Worm (Caenorhabditis elegans) whole organism, L2 larva: ENCODE data around the gene C45B11.6.
A peak's percentile ranks its signal among the peaks of the same experiment; 100 is the strongest.

Experiments
- C34F6.9 ChIP-seq: fragments of 150-350 bp; optimal IDR thresholded peaks from 2 replicates; lab custom pipeline; 2014; ENCODE audit warnings: missing biosample characterization, missing genetic modification characterization
- F13H6.1 ChIP-seq: sonication (generic microtip); optimal IDR thresholded peaks from 2 replicates; lab custom pipeline; 2016; ENCODE audit warnings: missing genetic modification characterization, missing compliant biosample characterization
- R02D3.7 ChIP-seq: fragments of 150-350 bp; optimal IDR thresholded peaks from 2 replicates; lab custom pipeline; 2014; ENCODE audit warnings: missing biosample characterization, missing genetic modification characterization
- Y55F3AM.14 ChIP-seq: fragments of 200-800 bp; sonication (Bioruptor generic); optimal IDR thresholded peaks from 2 replicates; lab custom pipeline; 2018; ENCODE audit warnings: mild to moderate bottlenecking, missing genetic modification characterization, missing compliant biosample characterization
- ZK546.5 ChIP-seq: sonication (generic microtip); optimal IDR thresholded peaks from 2 replicates; lab custom pipeline; 2017; ENCODE audit warnings: missing biosample characterization, missing genetic modification characterization
- alr-1 ChIP-seq: fragments of 150-350 bp; optimal IDR thresholded peaks from 2 replicates; lab custom pipeline; 2014; ENCODE audit warnings: missing biosample characterization, missing genetic modification characterization
- aly-2 ChIP-seq: fragments of 150-350 bp; optimal IDR thresholded peaks from 2 replicates; lab custom pipeline; 2014; ENCODE audit warnings: missing biosample characterization, missing genetic modification characterization
- ama-1 ChIP-seq: fragments of 150-350 bp; optimal IDR thresholded peaks from 2 replicates; lab custom pipeline; 2018; ENCODE audit warnings: inconsistent platforms
- blmp-1 ChIP-seq: sonication (generic microtip); optimal IDR thresholded peaks from 2 replicates; lab custom pipeline; 2017; ENCODE audit warnings: missing genetic modification characterization, mild to moderate bottlenecking, missing compliant biosample characterization, antibody characterized with exemption, moderate library complexity; ENCODE audit not compliant: insufficient read depth
- ceh-16 ChIP-seq: fragments of 150-350 bp; optimal IDR thresholded peaks from 2 replicates; lab custom pipeline; 2014; ENCODE audit warnings: missing biosample characterization, missing genetic modification characterization
- ceh-82 ChIP-seq: fragments of 150-350 bp; optimal IDR thresholded peaks from 2 replicates; lab custom pipeline; 2014; ENCODE audit warnings: missing biosample characterization, missing genetic modification characterization
- crh-2 ChIP-seq: sonication (generic microtip); optimal IDR thresholded peaks from 2 replicates; lab custom pipeline; 2017; ENCODE audit warnings: missing biosample characterization, missing genetic modification characterization
- dmd-4 ChIP-seq: sonication (generic microtip); optimal IDR thresholded peaks from 2 replicates; lab custom pipeline; 2017; ENCODE audit warnings: missing biosample characterization, missing genetic modification characterization
- elt-3 ChIP-seq: sonication (generic microtip); optimal IDR thresholded peaks from 2 replicates; lab custom pipeline; 2017; ENCODE audit warnings: missing biosample characterization, missing genetic modification characterization
- fos-1 ChIP-seq: fragments of 150-350 bp; optimal IDR thresholded peaks from 2 replicates; lab custom pipeline; 2014; ENCODE audit warnings: missing biosample characterization, missing genetic modification characterization
- gmeb-1 ChIP-seq: fragments of 150-350 bp; optimal IDR thresholded peaks from 2 replicates; lab custom pipeline; 2014; ENCODE audit warnings: missing biosample characterization, missing genetic modification characterization
- lin-11 ChIP-seq: fragments of 150-350 bp; sonication (generic microtip); optimal IDR thresholded peaks from 2 replicates; lab custom pipeline; 2014; ENCODE audit warnings: missing biosample characterization, missing genetic modification characterization, inconsistent platforms, mixed read lengths
- lin-13 ChIP-seq: fragments of 150-350 bp; optimal IDR thresholded peaks from 2 replicates; lab custom pipeline; 2014; ENCODE audit warnings: missing biosample characterization, missing genetic modification reagents, missing genetic modification characterization
- lin-39 ChIP-seq: fragments of 150-350 bp; optimal IDR thresholded peaks from 2 replicates; lab custom pipeline; 2014; ENCODE audit warnings: missing biosample characterization, missing genetic modification reagents, missing genetic modification characterization
- lsy-2 ChIP-seq, 2 experiments: fragments of 150-350 bp in 1 of 2; sonication (generic microtip) in 1 of 2; optimal IDR thresholded peaks; 2 replicates each; lab custom pipeline; 2014 to 2017; ENCODE audit warnings: missing biosample characterization in 2 of 2, missing genetic modification characterization in 2 of 2
- mab-5 ChIP-seq: fragments of 150-350 bp; optimal IDR thresholded peaks from 2 replicates; lab custom pipeline; 2014; ENCODE audit warnings: missing biosample characterization, missing genetic modification characterization
- mbf-1 ChIP-seq: sonication (generic microtip); optimal IDR thresholded peaks from 2 replicates; lab custom pipeline; 2017; ENCODE audit warnings: missing biosample characterization, missing genetic modification characterization
- nhr-10 ChIP-seq: sonication (generic microtip); optimal IDR thresholded peaks from 2 replicates; lab custom pipeline; 2017; ENCODE audit warnings: missing biosample characterization, missing genetic modification characterization
- nhr-11 ChIP-seq: fragments of 150-350 bp; optimal IDR thresholded peaks from 2 replicates; lab custom pipeline; 2014; ENCODE audit warnings: missing biosample characterization, missing genetic modification characterization
- nhr-12 ChIP-seq: fragments of 150-350 bp; optimal IDR thresholded peaks from 2 replicates; lab custom pipeline; 2014; ENCODE audit warnings: missing biosample characterization, missing genetic modification characterization
- nhr-129 ChIP-seq: fragments of 150-350 bp; optimal IDR thresholded peaks from 2 replicates; lab custom pipeline; 2014; ENCODE audit warnings: missing biosample characterization, missing genetic modification characterization
- nhr-21 ChIP-seq: fragments of 150-350 bp; optimal IDR thresholded peaks from 2 replicates; lab custom pipeline; 2014; ENCODE audit warnings: missing biosample characterization, missing genetic modification characterization
- nhr-23 ChIP-seq: fragments of 150-350 bp; optimal IDR thresholded peaks from 2 replicates; lab custom pipeline; 2014; ENCODE audit warnings: missing biosample characterization, missing genetic modification reagents, missing genetic modification characterization
- nhr-237 ChIP-seq: fragments of 150-350 bp; optimal IDR thresholded peaks from 2 replicates; lab custom pipeline; 2014; ENCODE audit warnings: missing biosample characterization, missing genetic modification characterization
- nhr-25 ChIP-seq: fragments of 150-350 bp; sonication (generic microtip); optimal IDR thresholded peaks from 3 replicates; lab custom pipeline; 2014; ENCODE audit warnings: missing biosample characterization, missing genetic modification characterization
- nhr-6 ChIP-seq: fragments of 150-350 bp; optimal IDR thresholded peaks from 2 replicates; lab custom pipeline; 2014; ENCODE audit warnings: missing biosample characterization, missing genetic modification characterization
- nhr-77 ChIP-seq: fragments of 150-350 bp; optimal IDR thresholded peaks from 2 replicates; lab custom pipeline; 2014; ENCODE audit warnings: missing biosample characterization, missing genetic modification characterization
- peb-1 ChIP-seq: fragments of 150-350 bp; optimal IDR thresholded peaks from 2 replicates; lab custom pipeline; 2014; ENCODE audit warnings: missing biosample characterization, missing genetic modification characterization
- sem-4 ChIP-seq: fragments of 150-350 bp; optimal IDR thresholded peaks from 2 replicates; lab custom pipeline; 2014; ENCODE audit warnings: missing biosample characterization, missing genetic modification reagents, missing genetic modification characterization
- skn-1 ChIP-seq: sonication (generic microtip); optimal IDR thresholded peaks from 2 replicates; lab custom pipeline; 2017; ENCODE audit warnings: missing biosample characterization, missing genetic modification characterization
- sma-3 ChIP-seq: sonication (generic microtip); optimal IDR thresholded peaks from 2 replicates; lab custom pipeline; 2016; ENCODE audit warnings: missing genetic modification reagents, missing genetic modification characterization, missing compliant biosample characterization
- sma-9 ChIP-seq, 2 experiments: fragments of 150-350 bp in 1 of 2; sonication (generic microtip) in 1 of 2; optimal IDR thresholded peaks; 2 replicates each; lab custom pipeline; 2014 to 2016; ENCODE audit warnings: missing genetic modification characterization in 2 of 2, mild to moderate bottlenecking in 1 of 2, missing biosample characterization in 1 of 2, missing compliant biosample characterization in 1 of 2, missing genetic modification reagents in 1 of 2, moderate library complexity in 1 of 2
- snpc-4 ChIP-seq: fragments of 150-350 bp; optimal IDR thresholded peaks from 2 replicates; lab custom pipeline; 2014; ENCODE audit warnings: missing biosample characterization, missing genetic modification characterization
- unc-55 ChIP-seq: fragments of 150-350 bp; sonication (generic microtip); optimal IDR thresholded peaks from 3 replicates; lab custom pipeline; 2014; ENCODE audit warnings: missing biosample characterization, missing genetic modification reagents, missing genetic modification characterization
- unc-62 ChIP-seq: fragments of 150-350 bp; optimal IDR thresholded peaks from 2 replicates; lab custom pipeline; 2014; ENCODE audit warnings: missing biosample characterization, missing genetic modification reagents, missing genetic modification characterization
- ztf-1 ChIP-seq: fragments of 200-800 bp; sonication (Bioruptor generic); conservative IDR thresholded peaks from 2 replicates; pipeline ENCODE4 v1.3.6; 2022; ENCODE audit warnings: missing genetic modification characterization, missing compliant biosample characterization
- ztf-4 ChIP-seq: fragments of 150-350 bp; optimal IDR thresholded peaks from 2 replicates; lab custom pipeline; 2014; ENCODE audit warnings: missing biosample characterization, missing genetic modification characterization

C45B11.6 gene

DNA sequence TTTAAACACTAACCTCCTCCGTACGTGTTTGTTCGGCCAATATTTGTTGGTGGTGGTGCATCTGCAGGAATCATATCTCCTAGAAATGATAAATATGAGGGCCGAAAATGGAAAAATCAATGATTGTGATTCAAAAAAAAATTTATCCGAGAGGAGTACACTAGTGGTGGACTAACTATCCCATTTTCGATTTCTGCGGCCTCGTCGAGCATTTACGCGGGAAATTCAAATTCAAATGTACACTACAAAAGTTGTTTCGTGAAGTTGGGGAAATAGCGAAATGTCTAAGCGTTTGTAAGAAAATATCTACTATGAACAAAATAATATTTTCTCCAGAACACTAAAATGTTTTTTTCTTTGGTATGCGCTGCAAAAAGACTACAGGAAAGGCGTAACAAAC is 14.6 kb upstream of the C45B11.6 start:
- TF ChIP-seq Y55F3AM.14 (GFP tag; lab: Kevin White, UChicago), result no peak
- no peak for TF ChIP-seq nhr-21
- no peak for TF ChIP-seq snpc-4 (tag; lab: Kevin White, UChicago)
- peak; percentile 73 for TF ChIP-seq sma-9 (GFP tag; optimal IDR thresholded peaks at IDR 0.05; lab: Kevin White, UChicago)
- TF ChIP-seq sma-9 (tag; optimal IDR thresholded peaks at IDR 0.05; lab: Kevin White, UChicago), result no peak
- peak; percentile 24 for TF ChIP-seq fos-1 (tag; lab: Kevin White, UChicago)
- TF ChIP-seq ztf-1 (GFP tag; lab: Robert Waterston, UW), result no peak
- no peak for TF ChIP-seq elt-3 (tag; lab: Kevin White, UChicago)
- TF ChIP-seq unc-62 (GFP tag; lab: Kevin White, UChicago), result no peak
- TF ChIP-seq ztf-4 (tag; lab: Kevin White, UChicago), result no peak
- TF ChIP-seq sem-4 (tag; lab: Kevin White, UChicago), result no peak
- no peak for TF ChIP-seq ZK546.5 (tag; lab: Kevin White, UChicago)
- TF ChIP-seq nhr-25 (tag; lab: Kevin White, UChicago), result no peak
- no peak for TF ChIP-seq ceh-16
- no peak for TF ChIP-seq nhr-23 (tag; lab: Kevin White, UChicago)
- no peak for TF ChIP-seq peb-1 (tag; lab: Kevin White, UChicago)
- TF ChIP-seq gmeb-1, result peak; percentile 94
- TF ChIP-seq sma-3 (GFP tag; lab: Kevin White, UChicago), result peak; percentile 75
- TF ChIP-seq nhr-237 (tag; lab: Kevin White, UChicago), result no peak
- TF ChIP-seq mbf-1 (tag; lab: Kevin White, UChicago), result no peak
- TF ChIP-seq nhr-10, result peak; percentile 16
- TF ChIP-seq ceh-82 (tag; lab: Kevin White, UChicago), result no peak
- no peak for TF ChIP-seq nhr-12 (tag; lab: Kevin White, UChicago)
- TF ChIP-seq blmp-1 (tag; lab: Kevin White, UChicago), result no peak
- peak in 1 of 2 experiments; percentile 70 for TF ChIP-seq lsy-2 (tag; optimal IDR thresholded peaks at IDR 0.05; lab: Kevin White, UChicago)
- no peak for TF ChIP-seq dmd-4 (tag; lab: Kevin White, UChicago)
- TF ChIP-seq crh-2 (tag; lab: Kevin White, UChicago), result peak; percentile 70
- TF ChIP-seq nhr-6 (tag; lab: Kevin White, UChicago), result peak; percentile 17
- TF ChIP-seq F13H6.1 (tag; lab: Kevin White, UChicago), result peak; percentile 57
- peak; percentile 43 for TF ChIP-seq C34F6.9 (tag; lab: Kevin White, UChicago)
- no peak for TF ChIP-seq ama-1 (lab: Kevin White, UChicago)
- TF ChIP-seq alr-1 (tag; lab: Kevin White, UChicago), result no peak
- no peak for TF ChIP-seq lin-39
- no peak for TF ChIP-seq nhr-77 (tag; lab: Kevin White, UChicago)
- TF ChIP-seq nhr-11 (tag; lab: Kevin White, UChicago), result no peak
- TF ChIP-seq lin-13 (GFP tag; lab: Kevin White, UChicago), result peak; percentile 20
- no peak for TF ChIP-seq mab-5 (tag; lab: Kevin White, UChicago)
- no peak for TF ChIP-seq skn-1 (tag; lab: Kevin White, UChicago)
- peak; percentile 79 for TF ChIP-seq unc-55 (GFP tag; lab: Kevin White, UChicago)
- TF ChIP-seq nhr-129 (tag; lab: Kevin White, UChicago), result no peak

DNA sequence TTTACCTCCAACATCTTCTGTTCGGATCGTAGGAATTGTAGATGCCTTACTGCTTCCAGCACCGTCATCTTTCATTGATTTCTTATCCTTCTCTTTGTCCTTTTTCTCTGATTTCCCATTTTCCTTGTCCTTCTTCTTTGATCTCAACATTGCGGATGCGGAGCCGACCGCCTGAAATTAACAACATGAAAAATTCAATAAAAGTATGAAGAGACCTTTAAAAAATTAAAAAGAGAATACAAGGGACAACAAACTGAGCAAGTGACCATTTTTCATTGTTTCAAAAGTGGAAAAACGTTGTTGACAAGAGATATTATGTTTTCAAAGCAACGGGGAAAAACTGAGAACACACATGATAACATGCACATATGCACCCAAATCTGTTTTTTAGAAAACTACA is 13.2 kb upstream of the C45B11.6 start:
- TF ChIP-seq lin-11 (tag; lab: Kevin White, UChicago), result no peak
- TF ChIP-seq fos-1 (tag; lab: Kevin White, UChicago), result no peak
- TF ChIP-seq ama-1 (lab: Kevin White, UChicago), result no peak
- no peak for TF ChIP-seq nhr-237 (tag; lab: Kevin White, UChicago)
- TF ChIP-seq ztf-1 (GFP tag; lab: Robert Waterston, UW), result no peak
- TF ChIP-seq nhr-77 (tag; lab: Kevin White, UChicago), result no peak
- no peak for TF ChIP-seq F13H6.1 (tag; lab: Kevin White, UChicago)
- TF ChIP-seq nhr-12 (tag; lab: Kevin White, UChicago), result no peak
- TF ChIP-seq, all 48 proteins: peak for 0

- TF ChIP-seq crh-2 (tag; lab: Kevin White, UChicago) (no peak), peb-1 (tag; lab: Kevin White, UChicago) (no peak), lsy-2 (tag; optimal IDR thresholded peaks at IDR 0.05; lab: Kevin White, UChicago) (no peak), sem-4 (tag; lab: Kevin White, UChicago) (no peak), nhr-23 (tag; lab: Kevin White, UChicago) (no peak), alr-1 (tag; lab: Kevin White, UChicago) (no peak), snpc-4 (tag; lab: Kevin White, UChicago) (no peak), C34F6.9 (tag; lab: Kevin White, UChicago) (no peak), elt-3 (tag; lab: Kevin White, UChicago) (no peak), mbf-1 (tag; lab: Kevin White, UChicago) (no peak), R02D3.7 (tag; lab: Kevin White, UChicago) (no peak), blmp-1 (tag; lab: Kevin White, UChicago) (no peak), ceh-82 (tag; lab: Kevin White, UChicago) (no peak), lin-13 (GFP tag; lab: Kevin White, UChicago) (no peak), Y55F3AM.14 (GFP tag; lab: Kevin White, UChicago) (no peak), aly-2 (tag; lab: Kevin White, UChicago) (no peak)
These were observed 10.6 kb upstream of the C45B11.6 start for ce11 chrV:11033241-11033640.
